Worm (Caenorhabditis elegans) whole organism, late embryonic: ENCODE measurements around the gene F14F8.9.

ENCODE experiments used
- C08G9.2 ChIP-seq: sonication (generic microtip); optimal IDR thresholded peaks from 2 replicates; lab custom pipeline; 2016; ENCODE audit warnings: mild to moderate bottlenecking, missing genetic modification characterization, moderate library complexity, missing compliant biosample characterization
- C38D4.7 ChIP-seq: fragments of 200-800 bp; sonication (Bioruptor generic); optimal IDR thresholded peaks from 2 replicates; lab custom pipeline; 2018; ENCODE audit warnings: mild to moderate bottlenecking, missing genetic modification characterization, moderate library complexity, missing compliant biosample characterization
- F13H6.1 ChIP-seq: sonication (generic microtip); optimal IDR thresholded peaks from 2 replicates; lab custom pipeline; 2016; ENCODE audit warnings: missing genetic modification characterization, missing compliant biosample characterization
- K02D7.2 ChIP-seq: sonication (generic microtip); optimal IDR thresholded peaks from 2 replicates; lab custom pipeline; 2017; ENCODE audit warnings: mild to moderate bottlenecking, missing genetic modification characterization, missing compliant biosample characterization
- K09A11.1 ChIP-seq: sonication (generic microtip); optimal IDR thresholded peaks from 2 replicates; lab custom pipeline; 2017; ENCODE audit warnings: antibody characterized with exemption, mild to moderate bottlenecking, missing genetic modification characterization, missing compliant biosample characterization; ENCODE audit not compliant: insufficient read depth
- Y22D7AL.16 ChIP-seq: sonication (generic microtip); optimal IDR thresholded peaks from 2 replicates; lab custom pipeline; 2016; ENCODE audit warnings: missing genetic modification characterization, missing compliant biosample characterization
- ahr-1 ChIP-seq: sonication (generic microtip); optimal IDR thresholded peaks from 2 replicates; lab custom pipeline; 2016; ENCODE audit warnings: missing genetic modification characterization, missing compliant biosample characterization
- ceh-19 ChIP-seq: fragments of 200-800 bp; sonication (Bioruptor generic); optimal IDR thresholded peaks from 2 replicates; lab custom pipeline; 2018; ENCODE audit warnings: mild to moderate bottlenecking, missing genetic modification characterization, missing compliant biosample characterization
- ceh-24 ChIP-seq: sonication (generic microtip); optimal IDR thresholded peaks from 2 replicates; lab custom pipeline; 2016; ENCODE audit warnings: mild to moderate bottlenecking, missing genetic modification characterization, missing compliant biosample characterization
- ceh-30 ChIP-seq: fragments of 150-350 bp; optimal IDR thresholded peaks from 2 replicates; lab custom pipeline; 2014; ENCODE audit warnings: missing biosample characterization, missing genetic modification characterization
- ceh-34 ChIP-seq: sonication (generic microtip); optimal IDR thresholded peaks from 2 replicates; lab custom pipeline; 2016; ENCODE audit warnings: mild to moderate bottlenecking, missing genetic modification characterization, missing compliant biosample characterization
- ceh-45 ChIP-seq: fragments of 200-800 bp; sonication (Bioruptor generic); IDR thresholded peaks from 2 replicates; pipeline ENCODE4 v1.3.6; 2022; ENCODE audit warnings: missing genetic modification reagents, missing genetic modification characterization, missing compliant biosample characterization
- dmd-4 ChIP-seq: sonication (generic microtip); optimal IDR thresholded peaks from 2 replicates; lab custom pipeline; 2016; ENCODE audit warnings: borderline replicate concordance, missing genetic modification characterization, missing compliant biosample characterization
- dve-1 ChIP-seq: sonication (generic microtip); optimal IDR thresholded peaks from 2 replicates; lab custom pipeline; 2017; ENCODE audit warnings: antibody characterized with exemption, mild to moderate bottlenecking, missing genetic modification characterization, missing compliant biosample characterization
- elt-2 ChIP-seq: sonication (generic microtip); optimal IDR thresholded peaks from 2 replicates; lab custom pipeline; 2016; ENCODE audit warnings: missing genetic modification reagents, missing genetic modification characterization, missing compliant biosample characterization
- elt-4 ChIP-seq: sonication (generic microtip); optimal IDR thresholded peaks from 2 replicates; lab custom pipeline; 2016; ENCODE audit warnings: missing genetic modification characterization, missing compliant biosample characterization
- fax-1 ChIP-seq: sonication (generic microtip); optimal IDR thresholded peaks from 2 replicates; lab custom pipeline; 2016; ENCODE audit warnings: missing genotype, missing genetic modification characterization, missing compliant biosample characterization
- fkh-6 ChIP-seq: sonication (generic microtip); optimal IDR thresholded peaks from 2 replicates; lab custom pipeline; 2016; ENCODE audit warnings: missing genetic modification characterization, missing compliant biosample characterization
- gmeb-2 ChIP-seq: sonication (generic microtip); optimal IDR thresholded peaks from 2 replicates; lab custom pipeline; 2016; ENCODE audit warnings: missing genetic modification characterization, inconsistent platforms, missing compliant biosample characterization
- hlh-13 ChIP-seq: fragments of 200-800 bp; sonication (Bioruptor generic); optimal IDR thresholded peaks from 2 replicates; lab custom pipeline; 2018; ENCODE audit warnings: mild to moderate bottlenecking, missing genetic modification characterization, missing compliant biosample characterization
- hlh-6 ChIP-seq: sonication (generic microtip); optimal IDR thresholded peaks from 2 replicates; lab custom pipeline; 2016; ENCODE audit warnings: missing genotype, missing genetic modification characterization, missing compliant biosample characterization
- hlh-8 ChIP-seq: sonication (generic microtip); optimal IDR thresholded peaks from 2 replicates; lab custom pipeline; 2016; ENCODE audit warnings: missing genotype, missing genetic modification characterization, missing compliant biosample characterization
- madf-2 ChIP-seq: sonication (generic microtip); optimal IDR thresholded peaks from 2 replicates; lab custom pipeline; 2017; ENCODE audit warnings: missing genetic modification characterization, missing compliant biosample characterization
- mec-3 ChIP-seq: sonication (generic microtip); optimal IDR thresholded peaks from 2 replicates; lab custom pipeline; 2016; ENCODE audit warnings: borderline replicate concordance, missing genetic modification characterization, missing compliant biosample characterization
- nhr-11 ChIP-seq: fragments of 150-350 bp; optimal IDR thresholded peaks from 2 replicates; lab custom pipeline; 2014; ENCODE audit warnings: missing biosample characterization, missing genetic modification characterization
- nhr-232 ChIP-seq: sonication (generic microtip); optimal IDR thresholded peaks from 2 replicates; lab custom pipeline; 2016; ENCODE audit warnings: missing genetic modification characterization, missing compliant biosample characterization
- npax-4 ChIP-seq: sonication (generic microtip); optimal IDR thresholded peaks from 2 replicates; lab custom pipeline; 2016; ENCODE audit warnings: missing genetic modification characterization, missing compliant biosample characterization
- odd-2 ChIP-seq: sonication (generic microtip); optimal IDR thresholded peaks from 2 replicates; lab custom pipeline; 2017; ENCODE audit warnings: antibody characterized with exemption, mild to moderate bottlenecking, missing genetic modification characterization, missing compliant biosample characterization
- pha-2 ChIP-seq: sonication (generic microtip); optimal IDR thresholded peaks from 2 replicates; lab custom pipeline; 2017; ENCODE audit warnings: mild to moderate bottlenecking, missing genetic modification characterization, missing compliant biosample characterization
- pqm-1 ChIP-seq: sonication (generic microtip); optimal IDR thresholded peaks from 2 replicates; lab custom pipeline; 2016; ENCODE audit warnings: missing genetic modification characterization, missing compliant biosample characterization
- ref-2 ChIP-seq: sonication (generic microtip); optimal IDR thresholded peaks from 2 replicates; lab custom pipeline; 2016; ENCODE audit warnings: missing genetic modification characterization, missing compliant biosample characterization
- rnt-1 ChIP-seq: sonication (generic microtip); optimal IDR thresholded peaks from 2 replicates; lab custom pipeline; 2016; ENCODE audit warnings: missing genetic modification characterization, missing compliant biosample characterization
- sdc-2 ChIP-seq: sonication (generic microtip); optimal IDR thresholded peaks from 2 replicates; lab custom pipeline; 2016; ENCODE audit warnings: missing genotype, missing genetic modification characterization, missing compliant biosample characterization
- ttx-3 ChIP-seq: sonication (generic microtip); optimal IDR thresholded peaks from 2 replicates; lab custom pipeline; 2016; ENCODE audit warnings: missing genetic modification reagents, missing genetic modification characterization, missing compliant biosample characterization
- unc-55 ChIP-seq: sonication (generic microtip); optimal IDR thresholded peaks from 2 replicates; lab custom pipeline; 2017; ENCODE audit warnings: missing biosample characterization, missing genetic modification reagents, missing genetic modification characterization
- unc-86 ChIP-seq: sonication (generic microtip); optimal IDR thresholded peaks from 2 replicates; lab custom pipeline; 2016; ENCODE audit warnings: missing genetic modification characterization, missing compliant biosample characterization
- zip-5 ChIP-seq: sonication (generic microtip); optimal IDR thresholded peaks from 2 replicates; lab custom pipeline; 2016; ENCODE audit warnings: missing genetic modification characterization, missing compliant biosample characterization

The F14F8.9 gene

ce11 chrV:16679981-16680380 lies 11.6 kb upstream of the F14F8.9 start, which contains the start of gene srw-44:
Gene srw-44 (plus strand): TSS chrV:16680281.
- no peak for TF ChIP-seq madf-2 (tag; lab: Kevin White, UChicago)
- no peak for TF ChIP-seq ref-2 (tag; lab: Kevin White, UChicago)
- TF ChIP-seq zip-5 (tag; lab: Kevin White, UChicago), result no peak
- no peak for TF ChIP-seq K09A11.1
- no peak for TF ChIP-seq hlh-6
- TF ChIP-seq, all 69 proteins: peak for 0

- no peak for TF ChIP-seq pqm-1 (tag; lab: Kevin White, UChicago)
- TF ChIP-seq ceh-34, result no peak
- no peak for TF ChIP-seq ceh-19
- TF ChIP-seq ttx-3 (tag; lab: Kevin White, UChicago), result no peak
- no peak for TF ChIP-seq elt-2
- no peak for TF ChIP-seq mec-3 (tag; lab: Kevin White, UChicago)
- TF ChIP-seq ceh-30 (tag; lab: Kevin White, UChicago), result no peak
- no peak for TF ChIP-seq npax-4
- TF ChIP-seq dve-1 (tag; lab: Kevin White, UChicago), result no peak
- no peak for TF ChIP-seq unc-86
- TF ChIP-seq hlh-8, result no peak
- no peak for TF ChIP-seq Y22D7AL.16 (tag; lab: Kevin White, UChicago)
- no peak for TF ChIP-seq C38D4.7 (GFP tag; lab: Kevin White, UChicago)
- TF ChIP-seq fkh-6 (tag; lab: Kevin White, UChicago), result no peak
- TF ChIP-seq odd-2 (tag; lab: Kevin White, UChicago), result no peak
- TF ChIP-seq sdc-2 (tag; lab: Kevin White, UChicago), result no peak
- no peak for TF ChIP-seq ahr-1 (tag; lab: Kevin White, UChicago)
These were observed 10.9 kb upstream of the F14F8.9 start, which contains the start of gene srz-103 for ce11 chrV:16679237-16679636. Gene srz-103 (minus strand): TSS chrV:16679337.

- no peak for TF ChIP-seq pha-2 (tag; lab: Kevin White, UChicago)
- no peak for TF ChIP-seq gmeb-2 (tag; lab: Kevin White, UChicago)
- no peak for TF ChIP-seq ceh-45 (GFP tag; lab: Robert Waterston, UW)
- TF ChIP-seq unc-55, result no peak
- TF ChIP-seq nhr-11, result no peak
- no peak for TF ChIP-seq F13H6.1
- no peak for TF ChIP-seq unc-86
- TF ChIP-seq elt-4, result no peak
- no peak for TF ChIP-seq pqm-1 (tag; lab: Kevin White, UChicago)
- TF ChIP-seq rnt-1 (tag; lab: Kevin White, UChicago), result no peak
- no peak for TF ChIP-seq hlh-13 (GFP tag; lab: Kevin White, UChicago)
- no peak for TF ChIP-seq C08G9.2
- TF ChIP-seq ceh-34, result no peak
- no peak for TF ChIP-seq fax-1 (tag; lab: Kevin White, UChicago)
- no peak for TF ChIP-seq ceh-24 (tag; lab: Kevin White, UChicago)
- TF ChIP-seq nhr-232 (tag; lab: Kevin White, UChicago), result no peak
- no peak for TF ChIP-seq ttx-3 (tag; lab: Kevin White, UChicago)
- no peak for TF ChIP-seq dmd-4
- no peak for TF ChIP-seq ref-2 (tag; lab: Kevin White, UChicago)
- TF ChIP-seq, all 69 proteins: peak for 0
These were observed 7.2 kb upstream of the F14F8.9 start, which contains the start of gene srz-1 for ce11 chrV:16675553-16675952. Gene srz-1 (plus strand): TSS chrV:16675853.

- TF ChIP-seq pha-2 (tag; lab: Kevin White, UChicago) (no peak), K02D7.2 (tag; lab: Kevin White, UChicago) (no peak), dmd-4 (no peak), ahr-1 (tag; lab: Kevin White, UChicago) (no peak), ceh-24 (tag; lab: Kevin White, UChicago) (no peak)
These were observed 6.0 kb upstream of the F14F8.9 start for ce11 chrV:16674399-16674798.
